Fruit fly (Drosophila melanogaster) whole organism, embryonic: ENCODE results near the gene CG17376.
A peak's percentile ranks its signal among the peaks of the same experiment; 100 is the strongest.

Experiments
- Bdp1 ChIP-seq: fragments of 200-800 bp; sonication (Bioruptor generic); optimal IDR thresholded peaks from 3 replicates; lab custom pipeline; 2016; ENCODE audit warnings: missing biosample characterization, missing genetic modification characterization
- CG12299 ChIP-seq: fragments of 200-800 bp; sonication (Bioruptor generic); optimal IDR thresholded peaks from 2 replicates; lab custom pipeline; 2018; ENCODE audit warnings: missing biosample characterization, mild to moderate bottlenecking, missing genetic modification characterization
- CG1647 ChIP-seq: fragments of 200-800 bp; sonication (Bioruptor generic); optimal IDR thresholded peaks from 3 replicates; lab custom pipeline; 2016; ENCODE audit warnings: missing biosample characterization, missing genetic modification characterization
- CG16813 ChIP-seq: fragments of 200-800 bp; sonication (Bioruptor generic); IDR thresholded peaks from 3 replicates; pipeline ENCODE4 v1.3.6; 2022; ENCODE audit warnings: missing biosample characterization, missing genetic modification characterization; ENCODE audit not compliant: partially characterized antibody
- CG17802 ChIP-seq: fragments of 200-800 bp; sonication (Bioruptor generic); optimal IDR thresholded peaks from 2 replicates; lab custom pipeline; 2018; ENCODE audit warnings: missing biosample characterization, mild to moderate bottlenecking, missing genetic modification characterization, moderate library complexity
- CG18764 ChIP-seq: fragments of 200-800 bp; sonication (Bioruptor generic); optimal IDR thresholded peaks from 3 replicates; lab custom pipeline; 2016; ENCODE audit warnings: missing biosample characterization, missing genetic modification characterization
- CG2678 ChIP-seq: fragments of 200-800 bp; sonication (Bioruptor generic); optimal IDR thresholded peaks from 3 replicates; lab custom pipeline; 2019; ENCODE audit warnings: missing biosample characterization, mild to moderate bottlenecking, missing genetic modification characterization, moderate library complexity
- CG3163 ChIP-seq: fragments of 200-800 bp; sonication (Bioruptor generic); optimal IDR thresholded peaks from 3 replicates; lab custom pipeline; 2016; ENCODE audit warnings: missing biosample characterization, missing genetic modification characterization
- CG34224 ChIP-seq: fragments of 200-800 bp; sonication (Bioruptor generic); IDR thresholded peaks from 3 replicates; pipeline ENCODE4 v1.3.6; 2022; ENCODE audit warnings: missing biosample characterization, missing genetic modification characterization; ENCODE audit not compliant: partially characterized antibody
- CG34422 ChIP-seq: fragments of 200-800 bp; sonication (Bioruptor generic); IDR thresholded peaks from 3 replicates; pipeline ENCODE4 v1.3.6; 2022; ENCODE audit warnings: missing biosample characterization, missing genetic modification characterization
- Chrac-16 ChIP-seq: fragments of 200-800 bp; sonication (Bioruptor generic); optimal IDR thresholded peaks from 3 replicates; lab custom pipeline; 2016; ENCODE audit warnings: missing biosample characterization, missing genetic modification characterization
- Dad ChIP-seq: fragments of 200-800 bp; sonication (Bioruptor generic); optimal IDR thresholded peaks from 3 replicates; lab custom pipeline; 2016; ENCODE audit warnings: missing biosample characterization, missing genetic modification characterization
- Deaf1 ChIP-seq: fragments of 200-800 bp; optimal IDR thresholded peaks from 3 replicates; lab custom pipeline; 2019; ENCODE audit warnings: missing biosample characterization, mild to moderate bottlenecking, missing genetic modification characterization, moderate library complexity
- Drgx ChIP-seq: fragments of 200-800 bp; sonication (Bioruptor generic); IDR thresholded peaks from 2 replicates; pipeline ENCODE4 v1.3.6; 2022; ENCODE audit warnings: missing biosample characterization, missing genetic modification characterization
- E2f2 ChIP-seq: fragments of 200-800 bp; sonication (Bioruptor generic); IDR thresholded peaks from 2 replicates; pipeline ENCODE4 v1.3.6; 2022; ENCODE audit warnings: missing biosample characterization, missing genetic modification characterization
- Fer3 ChIP-seq: fragments of 200-800 bp; sonication (Bioruptor generic); optimal IDR thresholded peaks from 2 replicates; lab custom pipeline; 2018; ENCODE audit warnings: missing biosample characterization, mild to moderate bottlenecking, missing genetic modification characterization, moderate library complexity
- H15 ChIP-seq: fragments of 200-800 bp; sonication (Bioruptor generic); IDR thresholded peaks from 3 replicates; pipeline ENCODE4 v1.3.6; 2022; ENCODE audit warnings: missing biosample characterization, missing genetic modification characterization
- HLH4C ChIP-seq: fragments of 200-800 bp; sonication (Bioruptor generic); IDR thresholded peaks from 3 replicates; pipeline ENCODE4 v1.3.6; 2022; ENCODE audit warnings: missing biosample characterization, missing genetic modification characterization; ENCODE audit not compliant: partially characterized antibody
- Pdp1 ChIP-seq, 2 experiments: fragments of 200-800 bp; sonication (Bioruptor generic); optimal IDR thresholded peaks; 3 replicates each; lab custom pipeline; 2016; ENCODE audit warnings: missing biosample characterization in 2 of 2, missing genetic modification characterization in 2 of 2, mild to moderate bottlenecking in 1 of 2, moderate library complexity in 1 of 2
- Trl ChIP-seq, 3 experiments: fragments of >200 bp in 2 of 3; fragments of 200-800 bp in 1 of 3; sonication (Bioruptor generic) in 1 of 3; optimal IDR thresholded peaks; 2 replicates in 1 of 3; 3 replicates in 2 of 3; lab custom pipeline; 2016 to 2017; ENCODE audit warnings: missing biosample characterization in 1 of 3, missing genetic modification characterization in 1 of 3
- Xbp1 ChIP-seq: fragments of 200-800 bp; sonication (Bioruptor generic); optimal IDR thresholded peaks from 3 replicates; lab custom pipeline; 2016; ENCODE audit warnings: missing biosample characterization, mild to moderate bottlenecking, missing genetic modification characterization
- abd-A ChIP-seq: fragments of 200-800 bp; sonication (Bioruptor generic); optimal IDR thresholded peaks from 3 replicates; lab custom pipeline; 2019; ENCODE audit warnings: missing biosample characterization, mild to moderate bottlenecking, missing genetic modification characterization, moderate library complexity
- az2 ChIP-seq: fragments of 200-800 bp; sonication (Bioruptor generic); optimal IDR thresholded peaks from 3 replicates; lab custom pipeline; 2016; ENCODE audit warnings: missing biosample characterization, missing genetic modification characterization
- cato ChIP-seq: fragments of 200-800 bp; sonication (Bioruptor generic); optimal IDR thresholded peaks from 2 replicates; lab custom pipeline; 2016; ENCODE audit warnings: missing biosample characterization, missing genetic modification characterization, borderline replicate concordance
- caup ChIP-seq: fragments of 200-800 bp; sonication (Bioruptor generic); optimal IDR thresholded peaks from 3 replicates; lab custom pipeline; 2017; ENCODE audit warnings: missing biosample characterization, mild to moderate bottlenecking, missing genetic modification characterization, moderate library complexity; ENCODE audit not compliant: severe bottlenecking
- chn ChIP-seq: fragments of 200-800 bp; sonication (Bioruptor generic); optimal IDR thresholded peaks from 2 replicates; lab custom pipeline; 2016; ENCODE audit warnings: missing biosample characterization, missing genetic modification characterization
- crol ChIP-seq: fragments of 200-800 bp; sonication (Bioruptor generic); IDR thresholded peaks from 2 replicates; pipeline ENCODE4 v1.3.6; 2022; ENCODE audit warnings: missing biosample characterization, missing genetic modification characterization
- crp ChIP-seq, 2 experiments: fragments of 200-800 bp; sonication (Bioruptor generic); optimal IDR thresholded peaks; 2 replicates in 1 of 2; 3 replicates in 1 of 2; lab custom pipeline; 2017; ENCODE audit warnings: missing biosample characterization in 2 of 2, missing genetic modification characterization in 2 of 2, mild to moderate bottlenecking in 1 of 2, moderate library complexity in 1 of 2
- cwo ChIP-seq: fragments of 200-800 bp; sonication (Bioruptor generic); optimal IDR thresholded peaks from 3 replicates; lab custom pipeline; 2017; ENCODE audit warnings: missing biosample characterization, missing genetic modification characterization, mild to moderate bottlenecking, moderate library complexity, missing genetic modification reagents
- dati ChIP-seq: fragments of 200-800 bp; sonication (Bioruptor generic); IDR thresholded peaks from 2 replicates; pipeline ENCODE4 v1.3.6; 2022; ENCODE audit warnings: missing biosample characterization, missing genetic modification characterization
- dmrt99B ChIP-seq: fragments of 200-800 bp; sonication (Bioruptor generic); optimal IDR thresholded peaks from 2 replicates; lab custom pipeline; 2018; ENCODE audit warnings: missing biosample characterization, mild to moderate bottlenecking, missing genetic modification characterization, moderate library complexity
- dysf ChIP-seq: fragments of 200-800 bp; sonication (Bioruptor generic); IDR thresholded peaks from 3 replicates; pipeline ENCODE4 v1.3.6; 2022; ENCODE audit warnings: missing biosample characterization, missing genetic modification characterization
- eyg ChIP-seq: fragments of 200-800 bp; sonication (Bioruptor generic); optimal IDR thresholded peaks from 3 replicates; lab custom pipeline; 2016; ENCODE audit warnings: missing biosample characterization, missing genetic modification characterization
- kay ChIP-seq: fragments of 200-800 bp; sonication (Bioruptor generic); optimal IDR thresholded peaks from 2 replicates; lab custom pipeline; 2016; ENCODE audit warnings: missing biosample characterization, missing genetic modification characterization
- knrl ChIP-seq: fragments of 200-800 bp; sonication (Bioruptor generic); IDR thresholded peaks from 3 replicates; pipeline ENCODE4 v1.3.6; 2022; ENCODE audit warnings: missing biosample characterization, missing genetic modification characterization; ENCODE audit not compliant: partially characterized antibody
- lmd ChIP-seq: fragments of 200-800 bp; sonication (Bioruptor generic); IDR thresholded peaks from 2 replicates; pipeline ENCODE4 v1.3.6; 2022; ENCODE audit warnings: missing biosample characterization, missing genetic modification characterization
- mld ChIP-seq: fragments of 200-800 bp; sonication (Bioruptor generic); IDR thresholded peaks from 3 replicates; pipeline ENCODE4 v1.3.6; 2022; ENCODE audit warnings: missing biosample characterization, missing genetic modification characterization; ENCODE audit not compliant: partially characterized antibody
- oc ChIP-seq: fragments of 200-800 bp; sonication (Bioruptor generic); optimal IDR thresholded peaks from 2 replicates; lab custom pipeline; 2018; ENCODE audit warnings: missing biosample characterization, mild to moderate bottlenecking, missing genetic modification characterization, moderate library complexity
- odd ChIP-seq: fragments of 200-800 bp; sonication (Bioruptor generic); optimal IDR thresholded peaks from 2 replicates; lab custom pipeline; 2017; ENCODE audit warnings: missing biosample characterization, mild to moderate bottlenecking, missing genetic modification characterization
- pb ChIP-seq: fragments of 200-800 bp; sonication (Bioruptor generic); optimal IDR thresholded peaks from 3 replicates; lab custom pipeline; 2016; ENCODE audit warnings: missing biosample characterization, missing genetic modification characterization
- ranshi ChIP-seq: fragments of 200-800 bp; sonication (Bioruptor generic); IDR thresholded peaks from 2 replicates; pipeline ENCODE4 v1.3.6; 2022; ENCODE audit warnings: missing biosample characterization, missing genetic modification characterization
- salm ChIP-seq: fragments of 200-800 bp; sonication (Bioruptor generic); optimal IDR thresholded peaks from 2 replicates; lab custom pipeline; 2018; ENCODE audit warnings: missing biosample characterization, mild to moderate bottlenecking, missing genetic modification characterization
- sd ChIP-seq: fragments of 200-800 bp; sonication (Bioruptor generic); optimal IDR thresholded peaks from 3 replicates; lab custom pipeline; 2018; ENCODE audit warnings: missing biosample characterization, mild to moderate bottlenecking, missing genetic modification characterization, moderate library complexity
- ssp ChIP-seq: fragments of 200-800 bp; sonication (Bioruptor generic); IDR thresholded peaks from 2 replicates; pipeline ENCODE4 v1.3.6; 2022; ENCODE audit warnings: missing biosample characterization, missing genetic modification characterization
- stc ChIP-seq: fragments of 200-800 bp; sonication (Bioruptor generic); IDR thresholded peaks from 2 replicates; pipeline ENCODE4 v1.3.6; 2022; ENCODE audit warnings: missing biosample characterization, missing genetic modification characterization
- stwl ChIP-seq: fragments of 200-800 bp; sonication (Bioruptor generic); optimal IDR thresholded peaks from 3 replicates; lab custom pipeline; 2018; ENCODE audit warnings: missing biosample characterization, mild to moderate bottlenecking, missing genetic modification characterization, moderate library complexity
- unc-4 ChIP-seq: fragments of 200-800 bp; sonication (Bioruptor generic); IDR thresholded peaks from 2 replicates; pipeline ENCODE4 v1.3.6; 2022; ENCODE audit warnings: missing biosample characterization, missing genetic modification characterization; ENCODE audit not compliant: partially characterized antibody
- vnd ChIP-seq: fragments of 200-800 bp; sonication (Bioruptor generic); IDR thresholded peaks from 3 replicates; pipeline ENCODE4 v1.3.6; 2022; ENCODE audit warnings: missing biosample characterization, missing genetic modification characterization; ENCODE audit not compliant: partially characterized antibody
- zfh1 ChIP-seq: fragments of 200-800 bp; sonication (Bioruptor generic); IDR thresholded peaks from 3 replicates; pipeline ENCODE4 v1.3.6; 2022; ENCODE audit warnings: missing biosample characterization, missing genetic modification characterization

The CG17376 gene

DNA sequence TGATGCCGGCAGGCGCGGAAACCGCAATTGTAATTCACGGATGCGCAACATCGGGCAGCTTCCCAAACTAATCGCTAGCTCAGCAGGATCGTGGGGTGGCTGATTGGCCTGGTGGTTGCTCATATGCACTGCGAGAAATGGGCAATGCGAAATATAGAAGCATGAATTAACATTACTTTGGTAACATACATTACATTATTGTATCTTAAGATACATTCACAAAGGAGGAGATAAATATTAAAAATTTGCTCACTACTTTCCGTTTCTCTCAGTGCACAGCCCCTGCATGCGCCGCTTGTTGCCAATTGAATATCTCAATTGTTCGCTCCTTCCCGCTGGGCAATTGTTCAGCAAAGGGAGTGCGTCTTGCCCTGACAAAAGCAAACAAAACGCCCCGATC, 40.7 kb upstream of the CG17376 start (continued):
- peak; percentile 23 for TF ChIP-seq Deaf1
- TF ChIP-seq lmd (GFP tag; lab: Robert Waterston, UW), result peak; percentile 75
- peak; percentile 67 for TF ChIP-seq az2 (GFP tag; lab: Kevin White, UChicago)
- TF ChIP-seq ranshi (GFP tag; lab: Robert Waterston, UW), result peak; percentile 67; the same call in 1 of the 2 replicates
- TF ChIP-seq Chrac-16 (GFP tag; lab: Kevin White, UChicago), result peak; percentile 71
- no peak for TF ChIP-seq stwl (tag; lab: Kevin White, UChicago)
- peak; percentile 80 for TF ChIP-seq chn (GFP tag; lab: Kevin White, UChicago)
- no peak for TF ChIP-seq abd-A (tag; lab: Kevin White, UChicago)
- TF ChIP-seq Bdp1 (GFP tag; lab: Kevin White, UChicago), result peak; percentile 53
- TF ChIP-seq E2f2 (GFP tag; lab: Robert Waterston, UW), result peak; percentile 20; the same call in 1 of the 2 replicates
- TF ChIP-seq HLH4C (GFP tag; lab: Robert Waterston, UW), result no peak
- peak; percentile 29 for TF ChIP-seq pb
- TF ChIP-seq CG2678, result no peak
- no peak for TF ChIP-seq unc-4 (GFP tag; lab: Robert Waterston, UW)
- TF ChIP-seq caup, result peak; percentile 28
- TF ChIP-seq zfh1, result peak; percentile 92
- TF ChIP-seq CG34224, result no peak
- TF ChIP-seq eyg (GFP tag; lab: Kevin White, UChicago), result no peak
- peak; percentile 52; the same call in 1 of the 2 replicates for TF ChIP-seq stc (GFP tag; lab: Robert Waterston, UW)
- peak; percentile 22 for TF ChIP-seq cato
- TF ChIP-seq vnd (GFP tag; lab: Robert Waterston, UW), result no peak
- TF ChIP-seq oc, result peak; percentile 80
- no peak for TF ChIP-seq knrl (GFP tag; lab: Robert Waterston, UW)
- peak; percentile 61 for TF ChIP-seq CG17802
- peak; percentile 45 for TF ChIP-seq CG18764 (GFP tag; lab: Kevin White, UChicago)
- TF ChIP-seq Pdp1 (GFP tag; optimal IDR thresholded peaks at IDR 0.05; lab: Kevin White, UChicago), result peak in 1 of 2 experiments; percentile 61
- TF ChIP-seq Xbp1 (GFP tag; lab: Kevin White, UChicago), result peak; percentile 73
- TF ChIP-seq CG16813 (GFP tag; lab: Robert Waterston, UW), result no peak
- no peak for TF ChIP-seq mld (GFP tag; lab: Robert Waterston, UW)
- TF ChIP-seq crp (GFP tag; optimal IDR thresholded peaks at IDR 0.05; lab: Kevin White, UChicago), result peak in 1 of 2 experiments; percentile 3
- peak; percentile 57 for TF ChIP-seq kay (GFP tag; lab: Kevin White, UChicago)
- TF ChIP-seq odd, result peak; percentile 38
- TF ChIP-seq Fer3, result no peak
- TF ChIP-seq crol (GFP tag; lab: Robert Waterston, UW), result 0 out of 2 replicates have a peak, but pooled peaks have one; percentile 33
- peak; percentile 28 for TF ChIP-seq CG3163 (GFP tag; lab: Kevin White, UChicago)
- TF ChIP-seq ssp, result peak; percentile 65
- TF ChIP-seq sd, result no peak
- peak; percentile 63; the same call in 2 of the 3 replicates for TF ChIP-seq H15 (GFP tag; lab: Robert Waterston, UW)
- TF ChIP-seq CG1647 (GFP tag; lab: Kevin White, UChicago), result peak; percentile 27
- TF ChIP-seq Dad (GFP tag; lab: Kevin White, UChicago), result peak; percentile 64
- TF ChIP-seq Drgx (GFP tag; lab: Robert Waterston, UW), result no peak
- no peak for TF ChIP-seq cwo (GFP tag; lab: Kevin White, UChicago)
- peak; percentile 71; the same call in 2 of the 3 replicates for TF ChIP-seq CG34422
- no peak for TF ChIP-seq dati (GFP tag; lab: Robert Waterston, UW)
- no peak for TF ChIP-seq Trl (optimal IDR thresholded peaks at IDR 0.05; lab: Kevin White, UChicago)
- peak; percentile 73 for TF ChIP-seq Trl (GFP tag; optimal IDR thresholded peaks at IDR 0.05; lab: Kevin White, UChicago)
- peak; percentile 77 for TF ChIP-seq dmrt99B (tag; lab: Kevin White, UChicago)
- TF ChIP-seq dysf, result peak; percentile 70; the same call in 2 of the 3 replicates
- TF ChIP-seq CG12299 (tag; lab: Kevin White, UChicago), result peak; percentile 27
- peak; percentile 20 for TF ChIP-seq salm (tag; lab: Kevin White, UChicago)
